Fruit fly (Drosophila melanogaster): ENCODE data around the gene CG14298.
A peak's percentile ranks its signal among the peaks of the same experiment; 100 is the strongest.

CG14298 gene

DNA sequence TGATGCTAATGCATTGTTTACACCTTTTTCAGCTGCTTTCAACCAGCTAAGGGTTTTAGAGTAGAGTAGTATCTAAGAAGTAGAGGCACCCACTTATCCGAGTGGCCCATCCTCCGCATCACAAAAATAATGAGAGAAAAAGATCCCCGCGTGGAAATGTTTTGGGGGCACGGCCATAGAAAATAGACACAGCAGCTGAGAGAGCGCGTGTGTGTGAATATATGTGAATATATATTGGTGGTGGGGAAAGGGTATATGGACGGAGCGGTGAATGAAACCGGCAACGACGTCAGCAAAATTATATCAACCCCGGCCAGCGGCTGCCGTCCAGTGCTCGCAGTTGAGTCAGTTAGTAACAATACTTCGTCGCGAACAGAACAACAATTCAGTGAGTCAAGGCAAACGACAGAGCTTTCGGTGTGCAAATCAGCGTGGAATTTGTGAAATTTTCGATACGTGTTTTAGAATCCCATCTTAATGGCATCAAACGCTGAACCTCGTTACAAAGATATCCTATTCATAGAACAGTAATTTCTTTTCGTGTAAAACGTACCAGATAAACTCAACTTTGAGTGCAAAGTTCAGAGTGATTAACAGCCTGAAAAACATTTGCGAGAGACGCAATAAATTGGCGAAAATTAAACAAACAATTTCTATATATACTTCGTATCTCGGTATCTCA, 39.4 kb downstream of the CG14298 start, which contains the start of gene Xrp1 (continued):
- TF ChIP-seq zen (tag; optimal IDR thresholded peaks at IDR 0.05), result no peak
- no peak for TF ChIP-seq gcm2 (GFP tag; optimal IDR thresholded peaks at IDR 0.05)
- TF ChIP-seq CG14014 (GFP tag; IDR thresholded peaks at IDR 0.05), result no peak
- TF ChIP-seq sr (GFP tag; IDR thresholded peaks at IDR 0.05), result no peak
- TF ChIP-seq TFAM (GFP tag; optimal IDR thresholded peaks at IDR 0.05), result no peak
- no peak for TF ChIP-seq HLH3B (GFP tag; IDR thresholded peaks at IDR 0.05)
- no peak for TF ChIP-seq CG2202 (tag; optimal IDR thresholded peaks at IDR 0.05)
- TF ChIP-seq chinmo (GFP tag; IDR thresholded peaks at IDR 0.05; ENCODE audit: partially characterized antibody), result peak; percentile 64; the same call in 1 of the 4 replicates
- TF ChIP-seq pita (GFP tag; optimal IDR thresholded peaks at IDR 0.05), result no peak
- no peak for TF ChIP-seq CG2116 (GFP tag; optimal IDR thresholded peaks at IDR 0.05)
- TF ChIP-seq Camta (GFP tag; optimal IDR thresholded peaks at IDR 0.05), result no peak
- no peak for TF ChIP-seq CG4617 (GFP tag; optimal IDR thresholded peaks at IDR 0.05; ENCODE audit: borderline replicate concordance)
- no peak for TF ChIP-seq CG18262 (tag; optimal IDR thresholded peaks at IDR 0.05)
- TF ChIP-seq dpn (GFP tag; optimal IDR thresholded peaks at IDR 0.05), result peak in 1 of 2 experiments; percentile 23
- no peak for TF ChIP-seq Fer1 (GFP tag; optimal IDR thresholded peaks at IDR 0.05)
- TF ChIP-seq NfI (GFP tag; optimal IDR thresholded peaks at IDR 0.05), result peak; percentile 17
- TF ChIP-seq CkIIα-i1 (GFP tag; IDR thresholded peaks at IDR 0.05), result no peak
- peak; percentile 13 for TF ChIP-seq CG18599 (GFP tag; optimal IDR thresholded peaks at IDR 0.05)
- TF ChIP-seq ci (GFP tag; IDR thresholded peaks at IDR 0.05), result 0 out of 3 replicates have a peak, but pooled peaks have one; percentile 38
- TF ChIP-seq NFAT (GFP tag; IDR thresholded peaks at IDR 0.05), result 0 out of 2 replicates have a peak, but pooled peaks have one; percentile 26
- no peak for TF ChIP-seq org-1 (GFP tag; optimal IDR thresholded peaks at IDR 0.05)
- peak; percentile 41 for TF ChIP-seq nom (GFP tag; optimal IDR thresholded peaks at IDR 0.05)
- TF ChIP-seq her (GFP tag; optimal IDR thresholded peaks at IDR 0.05), result no peak
- TF ChIP-seq ab (GFP tag; optimal IDR thresholded peaks at IDR 0.05), result no peak
- TF ChIP-seq mam (GFP tag; optimal IDR thresholded peaks at IDR 0.05), result peak; percentile 46
- TF ChIP-seq Dfd (GFP tag; optimal IDR thresholded peaks at IDR 0.05), result no peak
- TF ChIP-seq nau (GFP tag; optimal IDR thresholded peaks at IDR 0.05), result no peak
- TF ChIP-seq stwl (tag; optimal IDR thresholded peaks at IDR 0.05), result no peak
- TF ChIP-seq grau (tag; optimal IDR thresholded peaks at IDR 0.05), result no peak
- TF ChIP-seq CG8089 (GFP tag; optimal IDR thresholded peaks at IDR 0.05), result no peak
- TF ChIP-seq CG15514 (GFP tag; optimal IDR thresholded peaks at IDR 0.05), result peak; percentile 11
- TF ChIP-seq Hr51 (GFP tag; optimal IDR thresholded peaks at IDR 0.05), result no peak
- no peak for TF ChIP-seq CG1647 (GFP tag; optimal IDR thresholded peaks at IDR 0.05)
- TF ChIP-seq Asciz (GFP tag; optimal IDR thresholded peaks at IDR 0.05), result no peak
- no peak for TF ChIP-seq CG14710 (tag; optimal IDR thresholded peaks at IDR 0.05)
- no peak for TF ChIP-seq CG5180 (GFP tag; optimal IDR thresholded peaks at IDR 0.05)
- no peak for TF ChIP-seq CG3163 (GFP tag; optimal IDR thresholded peaks at IDR 0.05)
- TF ChIP-seq Lhr (GFP tag; optimal IDR thresholded peaks at IDR 0.05), result no peak
- no peak; the same call in 1 of the 2 replicates for TF ChIP-seq Taf1 (GFP tag; IDR thresholded peaks at IDR 0.05)
- no peak for TF ChIP-seq CG12219 (GFP tag; optimal IDR thresholded peaks at IDR 0.05)
- peak; percentile 52 for TF ChIP-seq slbo (GFP tag; IDR thresholded peaks at IDR 0.05)
- no peak for TF ChIP-seq CG4282 (GFP tag; optimal IDR thresholded peaks at IDR 0.05)
- no peak for TF ChIP-seq ATbp (GFP tag; optimal IDR thresholded peaks at IDR 0.05)
- no peak for TF ChIP-seq CG32767 (GFP tag; IDR thresholded peaks at IDR 0.05)
- no peak for TF ChIP-seq CG7963 (GFP tag; IDR thresholded peaks at IDR 0.05; ENCODE audit: partially characterized antibody)
- TF ChIP-seq H2.0 (GFP tag; IDR thresholded peaks at IDR 0.05), result no peak
- TF ChIP-seq sqz (GFP tag; optimal IDR thresholded peaks at IDR 0.05), result no peak
- no peak for TF ChIP-seq CG43689 (GFP tag; IDR thresholded peaks at IDR 0.05)
- TF ChIP-seq prd (optimal IDR thresholded peaks at IDR 0.05), result no peak
- TF ChIP-seq prd (GFP tag; IDR thresholded peaks at IDR 0.05), result no peak
